Worm (Caenorhabditis elegans) whole organism, early embryonic: Measurements from ENCODE around the gene srt-70.

Experiments
- ama-1 ChIP-seq: fragments of 150-350 bp; optimal IDR thresholded peaks from 2 replicates; lab custom pipeline; 2014
- ceh-13 ChIP-seq: fragments of 200-800 bp; sonication (Bioruptor generic); optimal IDR thresholded peaks from 2 replicates; lab custom pipeline; 2018; ENCODE audit warnings: mild to moderate bottlenecking, missing genetic modification characterization, missing compliant biosample characterization
- hmg-4 ChIP-seq: fragments of 200-800 bp; sonication (Bioruptor generic); optimal IDR thresholded peaks from 2 replicates; lab custom pipeline; 2018; ENCODE audit warnings: mild to moderate bottlenecking, missing genetic modification characterization, missing compliant biosample characterization
- tbx-11 ChIP-seq: fragments of 200-800 bp; sonication (Bioruptor generic); IDR thresholded peaks from 2 replicates; pipeline ENCODE4 v1.3.6; 2022; ENCODE audit warnings: missing genetic modification characterization, missing compliant biosample characterization
- tra-4 ChIP-seq: sonication (generic microtip); optimal IDR thresholded peaks from 2 replicates; lab custom pipeline; 2017; ENCODE audit warnings: missing genetic modification characterization, missing compliant biosample characterization

DNA sequence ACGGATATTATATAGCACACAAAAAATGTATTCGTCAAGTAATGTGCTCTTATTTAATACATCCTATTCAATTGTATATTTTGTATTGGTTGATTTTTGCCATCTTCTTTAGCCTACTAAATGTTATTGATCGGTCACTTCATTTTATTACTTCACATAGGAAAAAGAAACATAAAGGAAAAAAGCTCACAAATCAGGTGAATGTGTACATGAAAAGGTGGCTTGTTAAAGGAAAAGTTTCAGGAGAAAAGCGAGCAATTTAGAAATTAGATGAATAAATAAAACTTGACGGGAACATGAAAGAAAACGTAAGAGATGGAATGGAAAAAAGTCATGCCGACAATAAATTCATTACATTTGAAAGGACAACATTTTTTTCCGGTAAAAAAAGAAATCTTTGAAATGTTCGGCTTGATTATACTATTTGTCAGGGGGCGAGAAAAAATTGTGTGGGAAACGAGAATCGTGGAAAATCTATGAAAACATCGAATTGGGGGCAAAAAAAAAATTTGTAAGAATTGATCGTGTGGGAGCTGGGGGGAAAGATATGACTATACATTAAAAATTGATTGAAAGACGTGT is 16.2 kb upstream of the srt-70 start:
- TF ChIP-seq ceh-13 (GFP tag; lab: Kevin White, UChicago) (no peak), tbx-11 (GFP tag; lab: Robert Waterston, UW) (no peak), hmg-4 (GFP tag; lab: Kevin White, UChicago) (no peak), ama-1 (lab: Kevin White, UChicago) (no peak), tra-4 (tag; lab: Kevin White, UChicago) (no peak)
